Fruit fly (Drosophila melanogaster): ENCODE results near the gene CG43219.
A peak's percentile ranks its signal among the peaks of the same experiment; 100 is the strongest.

The CG43219 gene

DNA sequence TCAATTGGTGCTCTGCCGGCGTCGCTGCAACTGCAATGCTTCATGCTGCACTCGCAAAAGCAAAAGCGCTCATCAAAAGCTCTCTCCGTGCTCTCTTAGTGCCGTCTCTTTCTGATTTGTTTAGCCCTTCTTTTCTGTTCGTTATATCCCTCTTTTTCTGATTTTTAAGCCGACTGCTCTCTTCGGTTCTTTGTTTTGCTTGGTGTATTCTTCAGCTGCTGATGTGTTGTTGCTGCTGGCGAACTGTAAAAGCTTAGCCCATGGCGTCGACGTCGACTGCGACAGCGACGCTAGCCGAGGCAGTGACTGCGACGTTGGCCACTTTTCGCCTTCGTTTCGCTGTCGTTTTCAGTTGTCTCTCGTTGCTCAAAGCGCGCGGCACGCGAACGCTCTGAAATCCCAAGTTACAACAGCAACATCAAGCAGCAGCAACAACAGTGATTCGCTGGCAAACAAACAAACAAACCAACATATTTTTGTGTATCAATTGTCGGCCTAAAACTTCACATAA, 19.9 kb downstream of the CG43219 start (continued):
- TF ChIP-seq Dbx (GFP tag; IDR thresholded peaks at IDR 0.05) (no peak; the same call in 2 of the 3 replicates), CG10366 (GFP tag; IDR thresholded peaks at IDR 0.05) (no peak), Kr (GFP tag; optimal IDR thresholded peaks at IDR 0.05) (no peak), cg (GFP tag; optimal IDR thresholded peaks at IDR 0.05) (peak; percentile 31), YL-1 (GFP tag; optimal IDR thresholded peaks at IDR 0.05) (no peak), grau (tag; optimal IDR thresholded peaks at IDR 0.05) (no peak), CG32767 (GFP tag; IDR thresholded peaks at IDR 0.05) (no peak), CG13424 (tag; optimal IDR thresholded peaks at IDR 0.05) (no peak), nerfin-2 (GFP tag; IDR thresholded peaks at IDR 0.05; ENCODE audit: partially characterized antibody) (0 out of 2 replicates have a peak, but pooled peaks have one; percentile 48), CG10274 (GFP tag; optimal IDR thresholded peaks at IDR 0.05) (no peak), usp (GFP tag; optimal IDR thresholded peaks at IDR 0.05) (no peak), Dip3 (GFP tag; optimal IDR thresholded peaks at IDR 0.05) (no peak), br (optimal IDR thresholded peaks at IDR 0.05) (no peak), CG8281 (tag; optimal IDR thresholded peaks at IDR 0.05) (no peak), HLH3B (GFP tag; IDR thresholded peaks at IDR 0.05) (peak; percentile 32; the same call in 1 of the 2 replicates), Ets97D (GFP tag; optimal IDR thresholded peaks at IDR 0.05) (no peak), chm (GFP tag; IDR thresholded peaks at IDR 0.05) (no peak), CG6791 (GFP tag; IDR thresholded peaks at IDR 0.05; ENCODE audit: partially characterized antibody) (no peak), CG2889 (GFP tag; IDR thresholded peaks at IDR 0.05) (no peak), Stat92E (GFP tag; optimal IDR thresholded peaks at IDR 0.05) (peak in 1 of 3 experiments; percentile 27), CG6689 (GFP tag; IDR thresholded peaks at IDR 0.05) (no peak), Hr39 (optimal IDR thresholded peaks at IDR 0.05) (no peak), CG13287 (GFP tag; IDR thresholded peaks at IDR 0.05; ENCODE audit: partially characterized antibody) (peak; percentile 71), nau (GFP tag; optimal IDR thresholded peaks at IDR 0.05) (no peak), Dll (GFP tag; IDR thresholded peaks at IDR 0.05; ENCODE audit: partially characterized antibody) (0 out of 4 replicates have a peak, but pooled peaks have one; percentile 43), Rfx (GFP tag; IDR thresholded peaks at IDR 0.05) (no peak), Ravus (GFP tag; IDR thresholded peaks at IDR 0.05) (no peak), Gug (GFP tag; IDR thresholded peaks at IDR 0.05) (no peak), Nf-YC (tag; optimal IDR thresholded peaks at IDR 0.05) (no peak), wdn (GFP tag; IDR thresholded peaks at IDR 0.05) (no peak), unc-4 (GFP tag; IDR thresholded peaks at IDR 0.05; ENCODE audit: partially characterized antibody) (peak; percentile 47), gt (GFP tag; IDR thresholded peaks at IDR 0.05) (no peak), CG31224 (GFP tag; IDR thresholded peaks at IDR 0.05) (no peak), CG4854 (GFP tag; optimal IDR thresholded peaks at IDR 0.05) (no peak), Ptx1 (GFP tag; IDR thresholded peaks at IDR 0.05) (no peak), Adf1 (GFP tag; IDR thresholded peaks at IDR 0.05) (peak; percentile 100), klu (GFP tag; IDR thresholded peaks at IDR 0.05) (no peak), CG16863 (GFP tag; optimal IDR thresholded peaks at IDR 0.05) (no peak), Bgb (GFP tag; IDR thresholded peaks at IDR 0.05; ENCODE audit: partially characterized antibody) (peak; percentile 52; the same call in 1 of the 2 replicates), Mrtf (GFP tag; IDR thresholded peaks at IDR 0.05) (no peak), CG10654 (GFP tag; optimal IDR thresholded peaks at IDR 0.05) (no peak), gfzf (GFP tag; optimal IDR thresholded peaks at IDR 0.05) (no peak), zfh1 (GFP tag; IDR thresholded peaks at IDR 0.05) (no peak), eve (GFP tag; optimal IDR thresholded peaks at IDR 0.05) (no peak), Sin3A (optimal IDR thresholded peaks at IDR 0.05) (no peak), GATAe (GFP tag; conservative IDR thresholded peaks at IDR 0.05) (no peak), Pdp1 (GFP tag; optimal IDR thresholded peaks at IDR 0.05) (no peak), ara (GFP tag; IDR thresholded peaks at IDR 0.05) (no peak), ind (GFP tag; optimal IDR thresholded peaks at IDR 0.05) (no peak), crol (GFP tag; IDR thresholded peaks at IDR 0.05) (no peak), CG17359 (tag; optimal IDR thresholded peaks at IDR 0.05) (no peak), pum (GFP tag; optimal IDR thresholded peaks at IDR 0.05) (no peak)

Data from whole organism, embryonic.